Fruit fly (Drosophila melanogaster): ENCODE results near the gene Pcd.
A peak's percentile ranks its signal among the peaks of the same experiment; 100 is the strongest.

Pcd gene

dm6 chr3R:29718363-29718762 lies 4.6 kb upstream of the Pcd start, which contains the start of gene CG15506:
Gene CG15506, plus strand, starts transcription at chr3R:29718663.
- TF ChIP-seq CG34367 (tag; optimal IDR thresholded peaks at IDR 0.05): no peak
- TF ChIP-seq EcR (GFP tag; optimal IDR thresholded peaks at IDR 0.05): no peak
- no peak for TF ChIP-seq gl (tag; optimal IDR thresholded peaks at IDR 0.05)
- no peak for TF ChIP-seq CG10348 (GFP tag; IDR thresholded peaks at IDR 0.05)
- no peak for TF ChIP-seq Ets98B (GFP tag; IDR thresholded peaks at IDR 0.05)
- no peak for TF ChIP-seq CG8301 (tag; optimal IDR thresholded peaks at IDR 0.05)
- no peak for TF ChIP-seq rn (GFP tag; IDR thresholded peaks at IDR 0.05)
- no peak for TF ChIP-seq CG12605 (GFP tag; IDR thresholded peaks at IDR 0.05)
- TF ChIP-seq CG14655 (GFP tag; optimal IDR thresholded peaks at IDR 0.05): no peak
- no peak for TF ChIP-seq CG9948 (tag; optimal IDR thresholded peaks at IDR 0.05)
- no peak for TF ChIP-seq Pif1A (GFP tag; optimal IDR thresholded peaks at IDR 0.05)
- TF ChIP-seq CG17806 (tag; optimal IDR thresholded peaks at IDR 0.05): no peak
- no peak for TF ChIP-seq Pif1B (GFP tag; optimal IDR thresholded peaks at IDR 0.05)
- no peak for TF ChIP-seq Snoo (tag; optimal IDR thresholded peaks at IDR 0.05)
- TF ChIP-seq fd96Ca (GFP tag; IDR thresholded peaks at IDR 0.05): no peak

dm6 chr3R:29722238-29722637 lies 725 bp upstream of the Pcd start, which contains the start of gene CG34296:
Gene CG34296, plus strand, starts transcription at chr3R:29722538.
- TF ChIP-seq Pif1A (GFP tag; optimal IDR thresholded peaks at IDR 0.05): no peak
- no peak for TF ChIP-seq CG14655 (GFP tag; optimal IDR thresholded peaks at IDR 0.05)
- no peak for TF ChIP-seq CG15710 (tag; optimal IDR thresholded peaks at IDR 0.05)

- TF ChIP-seq CG12605 (GFP tag; IDR thresholded peaks at IDR 0.05) (no peak), D1 (tag; optimal IDR thresholded peaks at IDR 0.05) (no peak), CG8159 (tag; optimal IDR thresholded peaks at IDR 0.05) (no peak)
These were observed 1.8 kb downstream of the Pcd start, which contains the start of the genes Naa40 and CG18731 for dm6 chr3R:29724745-29725144. Gene Naa40, minus strand, starts transcription at chr3R:29724950. Gene CG18731, plus strand, starts transcription at chr3R:29725027.

dm6 chr3R:29725577-29726240 lies 2.7 kb downstream of the Pcd start, which contains the start of gene Kul:
Gene Kul, plus strand, starts transcription at chr3R:29725830.
- no peak for TF ChIP-seq CG9948 (tag; optimal IDR thresholded peaks at IDR 0.05)
- TF ChIP-seq Pif1B (GFP tag; optimal IDR thresholded peaks at IDR 0.05): no peak
- TF ChIP-seq fd96Ca (GFP tag; IDR thresholded peaks at IDR 0.05): peak; percentile 49; the same call in 1 of the 3 replicates
- TF ChIP-seq Pif1A (GFP tag; optimal IDR thresholded peaks at IDR 0.05): no peak
- peak; percentile 19; the same call in 1 of the 2 replicates for TF ChIP-seq rn (GFP tag; IDR thresholded peaks at IDR 0.05)
- TF ChIP-seq CG32121 (GFP tag; IDR thresholded peaks at IDR 0.05): peak; percentile 57; the same call in 1 of the 2 replicates
- peak; percentile 56; the same call in 2 of the 3 replicates for TF ChIP-seq CG4496 (GFP tag; IDR thresholded peaks at IDR 0.05)
- no peak for TF ChIP-seq CG14655 (GFP tag; optimal IDR thresholded peaks at IDR 0.05)
- TF ChIP-seq CG34367 (tag; optimal IDR thresholded peaks at IDR 0.05): peak; percentile 28
- TF ChIP-seq CG15710 (tag; optimal IDR thresholded peaks at IDR 0.05): peak; percentile 23
- TF ChIP-seq CG10348 (GFP tag; IDR thresholded peaks at IDR 0.05): no peak
- TF ChIP-seq CG8159 (tag; optimal IDR thresholded peaks at IDR 0.05): peak; percentile 40
- TF ChIP-seq CG12605 (GFP tag; IDR thresholded peaks at IDR 0.05): peak; percentile 18; the same call in 1 of the 2 replicates
- TF ChIP-seq Snoo (tag; optimal IDR thresholded peaks at IDR 0.05): peak; percentile 61
- peak; percentile 50 for TF ChIP-seq CG8301 (tag; optimal IDR thresholded peaks at IDR 0.05)
- no peak for TF ChIP-seq EcR (GFP tag; optimal IDR thresholded peaks at IDR 0.05)
- peak; percentile 34 for TF ChIP-seq Ets98B (GFP tag; IDR thresholded peaks at IDR 0.05)
- peak; percentile 67 for TF ChIP-seq gl (tag; optimal IDR thresholded peaks at IDR 0.05)
- TF ChIP-seq CG17806 (tag; optimal IDR thresholded peaks at IDR 0.05): peak; percentile 18
- TF ChIP-seq D1 (tag; optimal IDR thresholded peaks at IDR 0.05): no peak
- no peak for TF ChIP-seq CG13204 (GFP tag; optimal IDR thresholded peaks at IDR 0.05)

- no peak for TF ChIP-seq CG9948 (tag; optimal IDR thresholded peaks at IDR 0.05)
- TF ChIP-seq CG12605 (GFP tag; IDR thresholded peaks at IDR 0.05): no peak
- no peak for TF ChIP-seq CG4496 (GFP tag; IDR thresholded peaks at IDR 0.05)
- TF ChIP-seq EcR (GFP tag; optimal IDR thresholded peaks at IDR 0.05): peak; percentile 4
These were observed 3.3 kb downstream of the Pcd start for dm6 chr3R:29726277-29726676.

- TF ChIP-seq D1 (tag; optimal IDR thresholded peaks at IDR 0.05) (no peak), Pif1B (GFP tag; optimal IDR thresholded peaks at IDR 0.05) (peak; percentile 98), CG13204 (GFP tag; optimal IDR thresholded peaks at IDR 0.05) (no peak), fd96Ca (GFP tag; IDR thresholded peaks at IDR 0.05) (peak; percentile 100), CG9948 (tag; optimal IDR thresholded peaks at IDR 0.05) (peak; percentile 98), CG12605 (GFP tag; IDR thresholded peaks at IDR 0.05) (peak; percentile 100), rn (GFP tag; IDR thresholded peaks at IDR 0.05) (peak; percentile 100), Snoo (tag; optimal IDR thresholded peaks at IDR 0.05) (peak; percentile 99), CG8159 (tag; optimal IDR thresholded peaks at IDR 0.05) (peak; percentile 98), CG10348 (GFP tag; IDR thresholded peaks at IDR 0.05) (peak; percentile 100), EcR (GFP tag; optimal IDR thresholded peaks at IDR 0.05) (peak; percentile 61), CG34367 (tag; optimal IDR thresholded peaks at IDR 0.05) (peak; percentile 96), CG14655 (GFP tag; optimal IDR thresholded peaks at IDR 0.05) (peak; percentile 99), CG4496 (GFP tag; IDR thresholded peaks at IDR 0.05) (peak; percentile 100), CG32121 (GFP tag; IDR thresholded peaks at IDR 0.05) (peak; percentile 100), CG15710 (tag; optimal IDR thresholded peaks at IDR 0.05) (peak; percentile 99), CG17806 (tag; optimal IDR thresholded peaks at IDR 0.05) (peak; percentile 99), gl (tag; optimal IDR thresholded peaks at IDR 0.05) (peak; percentile 98), Pif1A (GFP tag; optimal IDR thresholded peaks at IDR 0.05) (peak; percentile 100), Ets98B (GFP tag; IDR thresholded peaks at IDR 0.05) (peak; percentile 100), CG8301 (tag; optimal IDR thresholded peaks at IDR 0.05) (peak; percentile 98)
These were observed 13.7 kb downstream of the Pcd start, which contains the start of the genes CG7601 and CIA30 for dm6 chr3R:29736678-29737093. Gene CG7601, minus strand, starts transcription at chr3R:29736745. Gene CIA30, plus strand, starts transcription at chr3R:29736965.
